Worm (Caenorhabditis elegans): Measurements from ENCODE around the gene T03E6.8.

DNA sequence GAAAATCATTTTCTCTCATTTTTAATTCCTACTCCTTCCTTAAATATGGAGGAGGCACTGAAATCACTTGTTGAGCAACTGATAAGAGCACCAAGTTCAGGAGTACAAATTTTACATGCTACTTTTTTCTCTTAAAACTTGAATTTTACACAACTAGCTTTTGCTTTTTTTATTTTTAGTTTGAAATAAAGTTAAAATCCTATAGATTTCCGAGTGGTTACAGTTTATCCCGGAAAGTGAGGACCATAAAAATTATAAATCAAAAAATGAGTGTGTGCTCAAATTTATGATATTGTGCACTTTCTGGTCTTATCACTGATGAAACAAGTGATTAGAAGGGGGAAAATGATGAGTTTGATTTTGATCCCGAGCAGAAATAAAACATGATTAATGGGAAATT lies 25.0 kb upstream of the T03E6.8 start, which contains the start of gene oac-53:
- TF ChIP-seq W03F9.2 (tag; optimal IDR thresholded peaks at IDR 0.05) (no peak), dao-5 (tag; optimal IDR thresholded peaks at IDR 0.05) (no peak)
